Worm (Caenorhabditis elegans) whole organism, L4 larva: ENCODE measurements around the gene F19B10.1.

Experiments used
- F10B5.3 ChIP-seq: sonication (generic microtip); optimal IDR thresholded peaks from 2 replicates; lab custom pipeline; 2016; ENCODE audit warnings: mild to moderate bottlenecking, missing genetic modification characterization, missing compliant biosample characterization
- F37D6.2 ChIP-seq: sonication (generic microtip); optimal IDR thresholded peaks from 2 replicates; lab custom pipeline; 2016; ENCODE audit warnings: mild to moderate bottlenecking, missing genetic modification characterization, missing compliant biosample characterization
- F44E2.7 ChIP-seq: fragments of 200-800 bp; sonication (Bioruptor generic); IDR thresholded peaks from 2 replicates; pipeline ENCODE4 v2.1.2; 2022; ENCODE audit warnings: missing genetic modification characterization, missing compliant biosample characterization
- F49E8.2 ChIP-seq: sonication (generic microtip); optimal IDR thresholded peaks from 2 replicates; lab custom pipeline; 2016; ENCODE audit warnings: missing compliant biosample characterization, mild to moderate bottlenecking, missing genetic modification characterization, borderline replicate concordance
- Y105C5A.15 ChIP-seq: fragments of 200-800 bp; sonication (Bioruptor generic); IDR thresholded peaks from 2 replicates; pipeline ENCODE4 v1.3.6; 2022; ENCODE audit warnings: missing genetic modification characterization, missing compliant biosample characterization
- Y5F2A.4 ChIP-seq: fragments of 200-800 bp; sonication (Bioruptor generic); optimal IDR thresholded peaks from 2 replicates; lab custom pipeline; 2018; ENCODE audit warnings: mild to moderate bottlenecking, missing genetic modification characterization, missing compliant biosample characterization
- Y75B8A.6 ChIP-seq: fragments of 200-800 bp; sonication (Bioruptor generic); IDR thresholded peaks from 2 replicates; pipeline ENCODE4 v1.3.6; 2022; ENCODE audit warnings: missing genetic modification reagents, missing genetic modification characterization, missing compliant biosample characterization
- ama-1 ChIP-seq: fragments of 150-350 bp; optimal IDR thresholded peaks from 2 replicates; lab custom pipeline; 2014; ENCODE audit warnings: inconsistent platforms, mixed read lengths
- ceh-20 ChIP-seq: fragments of 200-800 bp; sonication (Bioruptor generic); IDR thresholded peaks from 2 replicates; pipeline ENCODE4 v1.3.6; 2022; ENCODE audit warnings: missing genetic modification reagents, missing genetic modification characterization, missing compliant biosample characterization
- ceh-28 ChIP-seq: fragments of 150-350 bp; optimal IDR thresholded peaks from 2 replicates; lab custom pipeline; 2014; ENCODE audit warnings: missing biosample characterization, missing genetic modification reagents, missing genetic modification characterization
- ceh-32 ChIP-seq: sonication (generic microtip); optimal IDR thresholded peaks from 2 replicates; lab custom pipeline; 2016; ENCODE audit warnings: mild to moderate bottlenecking, missing genetic modification characterization, missing compliant biosample characterization; ENCODE audit not compliant: poor library complexity
- ces-1 ChIP-seq: fragments of 150-350 bp; sonication (generic microtip); optimal IDR thresholded peaks from 4 replicates; lab custom pipeline; 2014; ENCODE audit warnings: missing biosample characterization, missing genetic modification reagents, missing genetic modification characterization
- ctbp-1 ChIP-seq: fragments of 200-800 bp; sonication (Bioruptor generic); IDR thresholded peaks from 2 replicates; pipeline ENCODE4 v1.3.6; 2022; ENCODE audit warnings: missing genetic modification reagents, missing genetic modification characterization, missing compliant biosample characterization
- dmd-6 ChIP-seq: fragments of 200-800 bp; sonication (Bioruptor generic); IDR thresholded peaks from 2 replicates; pipeline ENCODE4 v1.3.6; 2022; ENCODE audit warnings: missing genetic modification reagents, missing genetic modification characterization, missing compliant biosample characterization
- dmd-9 ChIP-seq: fragments of 200-800 bp; sonication (Bioruptor generic); IDR thresholded peaks from 2 replicates; pipeline ENCODE4 v1.3.6; 2022; ENCODE audit warnings: missing genetic modification reagents, missing genetic modification characterization, missing compliant biosample characterization
- dpl-1 ChIP-seq: fragments of 150-350 bp; optimal IDR thresholded peaks from 2 replicates; lab custom pipeline; 2014; ENCODE audit warnings: missing biosample characterization, missing genetic modification reagents, missing genetic modification characterization
- fkh-10 ChIP-seq: fragments of 150-350 bp; optimal IDR thresholded peaks from 2 replicates; lab custom pipeline; 2014; ENCODE audit warnings: missing biosample characterization, missing genetic modification reagents, missing genetic modification characterization
- hif-1 ChIP-seq, 2 experiments: sonication (generic microtip); optimal IDR thresholded peaks; 2 replicates each; lab custom pipeline; 2016 to 2017; ENCODE audit warnings: missing compliant biosample characterization in 2 of 2, missing genetic modification characterization in 2 of 2, missing genetic modification reagents in 2 of 2, missing genotype in 2 of 2, mild to moderate bottlenecking in 1 of 2
- hlh-30 ChIP-seq: sonication (generic microtip); optimal IDR thresholded peaks from 2 replicates; lab custom pipeline; 2017; ENCODE audit warnings: antibody characterized with exemption, mild to moderate bottlenecking, missing genetic modification characterization, missing compliant biosample characterization; ENCODE audit not compliant: insufficient read depth
- hmg-1.1 ChIP-seq: fragments of 200-800 bp; sonication (Bioruptor generic); IDR thresholded peaks from 2 replicates; pipeline ENCODE4 v1.3.6; 2022; ENCODE audit warnings: missing genetic modification reagents, missing genetic modification characterization, missing compliant biosample characterization
- lim-7 ChIP-seq: fragments of 200-800 bp; sonication (Bioruptor generic); IDR thresholded peaks from 2 replicates; pipeline ENCODE4 v1.3.6; 2022; ENCODE audit warnings: missing genetic modification characterization, missing compliant biosample characterization
- lin-1 ChIP-seq: fragments of 200-800 bp; sonication (Bioruptor generic); IDR thresholded peaks from 2 replicates; pipeline ENCODE4 v1.3.6; 2022; ENCODE audit warnings: missing genetic modification reagents, missing genetic modification characterization, missing compliant biosample characterization
- mep-1 ChIP-seq: fragments of 150-350 bp; sonication (generic microtip); optimal IDR thresholded peaks from 3 replicates; lab custom pipeline; 2014; ENCODE audit warnings: missing biosample characterization, missing genetic modification characterization
- mes-2 ChIP-seq: sonication (generic microtip); optimal IDR thresholded peaks from 2 replicates; lab custom pipeline; 2016; ENCODE audit warnings: missing genotype, mild to moderate bottlenecking, missing genetic modification characterization, missing compliant biosample characterization; ENCODE audit not compliant: poor library complexity, severe bottlenecking
- mxl-2 ChIP-seq: fragments of 200-800 bp; sonication (Bioruptor generic); conservative IDR thresholded peaks from 2 replicates; pipeline ENCODE4 v1.3.6; 2022; ENCODE audit warnings: missing genetic modification reagents, missing genetic modification characterization, missing compliant biosample characterization
- mxl-3 ChIP-seq: fragments of 200-800 bp; sonication (Bioruptor generic); optimal IDR thresholded peaks from 2 replicates; lab custom pipeline; 2018; ENCODE audit warnings: mild to moderate bottlenecking, missing genetic modification characterization, missing compliant biosample characterization
- nhr-25 ChIP-seq: sonication (generic microtip); optimal IDR thresholded peaks from 2 replicates; lab custom pipeline; 2017; ENCODE audit warnings: missing genetic modification characterization, mild to moderate bottlenecking, missing compliant biosample characterization, antibody characterized with exemption, moderate library complexity, borderline replicate concordance; ENCODE audit not compliant: insufficient read depth
- nhr-28 ChIP-seq: fragments of 150-350 bp; optimal IDR thresholded peaks from 2 replicates; lab custom pipeline; 2014; ENCODE audit warnings: missing biosample characterization, missing genetic modification characterization
- nhr-41 ChIP-seq: fragments of 200-800 bp; sonication (Bioruptor generic); IDR thresholded peaks from 2 replicates; pipeline ENCODE4 v1.3.6; 2022; ENCODE audit warnings: missing genetic modification reagents, missing genetic modification characterization, missing compliant biosample characterization
- nhr-6 ChIP-seq: fragments of 150-350 bp; optimal IDR thresholded peaks from 2 replicates; lab custom pipeline; 2014; ENCODE audit warnings: missing biosample characterization, missing genetic modification characterization
- php-3 ChIP-seq: fragments of 200-800 bp; sonication (Bioruptor generic); IDR thresholded peaks from 2 replicates; pipeline ENCODE4 v1.3.6; 2022; ENCODE audit warnings: missing genetic modification reagents, missing genetic modification characterization, missing compliant biosample characterization
- pqm-1 ChIP-seq: sonication (generic microtip); optimal IDR thresholded peaks from 2 replicates; lab custom pipeline; 2017; ENCODE audit warnings: missing biosample characterization, missing genetic modification characterization
- rbr-2 ChIP-seq: sonication (generic microtip); optimal IDR thresholded peaks from 2 replicates; lab custom pipeline; 2016; ENCODE audit warnings: missing genotype, missing genetic modification characterization, missing compliant biosample characterization
- saeg-2 ChIP-seq: fragments of 200-800 bp; sonication (Bioruptor generic); IDR thresholded peaks from 2 replicates; pipeline ENCODE4 v1.3.6; 2022; ENCODE audit warnings: missing genetic modification reagents, missing genetic modification characterization, missing compliant biosample characterization
- skn-1 ChIP-seq: fragments of 150-350 bp; optimal IDR thresholded peaks from 2 replicates; lab custom pipeline; 2014; ENCODE audit warnings: missing biosample characterization, missing genetic modification characterization
- snpc-1.2 ChIP-seq: fragments of 200-800 bp; sonication (Bioruptor generic); IDR thresholded peaks from 2 replicates; pipeline ENCODE4 v1.3.6; 2022; ENCODE audit warnings: missing genetic modification reagents, missing genetic modification characterization, missing compliant biosample characterization
- unc-62 ChIP-seq, 3 experiments: fragments of 150-350 bp in 1 of 3; sonication (generic microtip); optimal IDR thresholded peaks in 2 of 3; peaks in 1 of 3; 1 replicate in 1 of 3; 2 replicates in 2 of 3; lab custom pipeline; 2014 to 2017; ENCODE audit warnings: missing biosample characterization in 3 of 3, missing genetic modification characterization in 3 of 3, missing genetic modification reagents in 3 of 3, missing genotype in 1 of 3
- vab-7 ChIP-seq: fragments of 200-800 bp; sonication (Bioruptor generic); IDR thresholded peaks from 2 replicates; pipeline ENCODE4 v1.3.6; 2022; ENCODE audit warnings: missing genetic modification reagents, missing genetic modification characterization, missing compliant biosample characterization
- zag-1 ChIP-seq: fragments of 150-350 bp; optimal IDR thresholded peaks from 2 replicates; lab custom pipeline; 2014; ENCODE audit warnings: missing biosample characterization, missing genetic modification characterization
- zfp-3 ChIP-seq: fragments of 200-800 bp; sonication (Bioruptor generic); conservative IDR thresholded peaks from 2 replicates; pipeline ENCODE4 v1.3.6; 2022; ENCODE audit warnings: missing genetic modification reagents, missing genetic modification characterization, missing compliant biosample characterization

F19B10.1 gene

DNA sequence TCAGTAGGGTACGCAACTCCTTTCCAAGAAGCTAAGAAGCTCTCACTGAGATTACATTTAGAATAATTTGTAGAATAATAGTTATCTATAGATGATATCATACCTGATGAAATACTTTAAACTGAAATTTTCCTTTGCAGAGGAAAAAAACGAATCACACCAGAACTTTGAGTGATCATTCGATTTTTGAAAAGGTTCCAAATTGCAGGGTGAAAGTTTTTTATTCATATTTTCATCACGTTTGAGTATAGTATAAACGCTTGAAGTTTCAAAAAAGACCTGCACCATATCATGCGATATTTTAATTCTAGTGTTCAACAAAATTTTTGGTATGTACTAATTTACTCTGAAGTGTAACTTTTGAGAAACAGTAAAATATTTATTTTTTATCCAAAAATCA, 31.6 kb downstream of the F19B10.1 start, which contains the start of gene srh-100:
TSS of gene srh-100 (minus strand) at position 101 of the 400 bp plus-strand sequence.
- TF ChIP-seq lim-7 (GFP tag; lab: Robert Waterston, UW) (no peak), hlh-30 (no peak), rbr-2 (tag; lab: Kevin White, UChicago) (no peak), nhr-25 (tag; lab: Kevin White, UChicago) (no peak), F37D6.2 (no peak), ceh-32 (tag; lab: Kevin White, UChicago) (no peak), ceh-20 (GFP tag; lab: Robert Waterston, UW) (no peak), skn-1 (no peak), ama-1 (lab: Kevin White, UChicago) (no peak), ctbp-1 (no peak), F44E2.7 (no peak), Y75B8A.6 (GFP tag; lab: Robert Waterston, UW) (no peak)
- TF ChIP-seq, all 104 proteins: peak for 0

DNA sequence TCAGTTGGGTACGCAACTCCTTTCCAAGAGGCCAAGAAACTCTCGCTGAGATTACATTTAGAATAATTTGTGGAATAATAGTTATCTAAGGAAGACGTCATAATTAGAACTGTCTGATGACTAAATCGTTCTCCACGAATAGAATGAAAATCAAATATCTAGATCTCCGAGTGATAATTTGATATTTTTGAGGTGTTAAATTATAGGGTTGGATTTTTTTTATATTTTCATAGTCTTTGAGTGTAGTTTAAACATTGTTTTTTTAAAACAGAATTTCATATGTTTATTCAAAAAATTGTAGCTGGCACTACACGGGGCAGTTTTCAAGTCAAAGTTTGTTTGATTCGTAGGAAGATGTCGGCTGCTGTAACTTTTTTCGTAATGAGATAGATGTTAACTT, 33.5 kb downstream of the F19B10.1 start, which contains the start of gene srh-99:
TSS of gene srh-99 (minus strand) at position 101 of the 400 bp plus-strand sequence.
- TF ChIP-seq mxl-3 (no peak), Y5F2A.4 (GFP tag; lab: Kevin White, UChicago) (no peak), lim-7 (GFP tag; lab: Robert Waterston, UW) (no peak), zfp-3 (GFP tag; lab: Robert Waterston, UW) (no peak), unc-62 (GFP tag; optimal IDR thresholded peaks at IDR 0.05 in 1 of 2; lab: Kevin White, UChicago) (no peak), unc-62 (tag; optimal IDR thresholded peaks at IDR 0.05; lab: Kevin White, UChicago) (no peak), mxl-2 (GFP tag; lab: Robert Waterston, UW) (no peak), dmd-6 (GFP tag; lab: Robert Waterston, UW) (no peak), hlh-30 (no peak), saeg-2 (GFP tag; lab: Robert Waterston, UW) (no peak), dpl-1 (GFP tag; lab: Kevin White, UChicago) (no peak), lin-1 (GFP tag; lab: Robert Waterston, UW) (no peak), F49E8.2 (tag; lab: Kevin White, UChicago) (no peak), vab-7 (GFP tag; lab: Robert Waterston, UW) (no peak), nhr-41 (no peak), pqm-1 (tag; lab: Kevin White, UChicago) (no peak), dmd-9 (no peak), zag-1 (tag; lab: Kevin White, UChicago) (no peak)

DNA sequence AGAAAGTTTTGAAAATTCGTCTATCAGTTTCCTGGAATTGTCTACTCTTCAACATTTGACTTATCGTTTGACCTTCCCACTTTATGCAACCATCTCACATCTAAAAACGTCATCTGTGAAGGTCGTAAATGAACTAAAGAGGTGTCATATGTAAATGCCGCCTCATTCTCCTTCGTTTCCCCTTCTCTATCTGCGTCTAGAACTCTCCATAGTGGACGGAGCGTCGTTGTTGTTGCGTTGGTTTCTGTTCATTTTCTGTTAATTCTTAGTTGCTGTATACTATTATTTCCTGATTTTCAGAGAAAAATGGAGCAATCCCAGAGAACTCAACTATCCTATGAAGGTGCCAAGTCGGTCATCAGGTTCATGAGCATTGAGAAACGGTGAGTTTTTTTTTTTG, 34.0 kb downstream of the F19B10.1 start, which contains the start of gene fbxc-52:
TSS of gene fbxc-52 (plus strand) at position 301 of the 400 bp plus-strand sequence.
- TF ChIP-seq hmg-1.1 (no peak), nhr-6 (no peak), mep-1 (no peak), Y105C5A.15 (no peak), ces-1 (GFP tag; lab: Kevin White, UChicago) (no peak), fkh-10 (no peak)

DNA sequence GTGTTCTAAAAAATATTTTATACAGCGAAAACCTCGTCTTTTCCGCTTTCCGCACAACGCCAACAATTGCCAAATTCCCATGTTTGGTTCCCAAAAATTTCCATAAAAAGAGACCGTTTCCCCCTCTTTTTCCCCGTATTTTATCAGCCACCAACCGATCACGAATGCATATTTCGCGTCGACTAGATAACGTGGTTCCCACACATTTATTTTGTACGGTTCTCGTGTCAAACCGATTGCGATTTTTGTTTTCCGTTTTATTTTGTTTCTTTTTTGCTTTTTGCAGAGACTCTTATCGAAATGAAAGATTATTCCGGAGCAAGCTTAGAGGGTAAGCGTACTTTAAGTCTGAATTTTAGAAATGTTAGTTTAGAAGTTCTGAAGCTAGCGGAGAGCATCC, 38.0 kb downstream of the F19B10.1 start, which contains the start of gene C46E10.3:
TSS of gene C46E10.3 (plus strand) at position 301 of the 400 bp plus-strand sequence.
- no peak for TF ChIP-seq nhr-28 (tag; lab: Kevin White, UChicago)
- no peak for TF ChIP-seq nhr-6
- TF ChIP-seq mes-2 (tag; lab: Kevin White, UChicago): no peak
- no peak for TF ChIP-seq F10B5.3 (tag; lab: Kevin White, UChicago)
- no peak for TF ChIP-seq php-3
- no peak for TF ChIP-seq snpc-1.2 (GFP tag; lab: Robert Waterston, UW)
- TF ChIP-seq ceh-32 (tag; lab: Kevin White, UChicago): no peak
- TF ChIP-seq hif-1 (tag; optimal IDR thresholded peaks at IDR 0.05; lab: Kevin White, UChicago): no peak
- no peak for TF ChIP-seq ceh-28 (tag; lab: Kevin White, UChicago)
- no peak for TF ChIP-seq dmd-9
- no peak for TF ChIP-seq nhr-25 (tag; lab: Kevin White, UChicago)
